Worm (Caenorhabditis elegans) whole organism, L1 larva: ENCODE measurements around the gene nmat-1.

Source experiments
- C34B4.2 ChIP-seq: sonication (generic microtip); optimal IDR thresholded peaks from 2 replicates; lab custom pipeline; 2017; ENCODE audit warnings: mild to moderate bottlenecking, missing genetic modification characterization, missing compliant biosample characterization
- F16B12.6 ChIP-seq: fragments of 150-350 bp; optimal IDR thresholded peaks from 2 replicates; lab custom pipeline; 2014; ENCODE audit warnings: missing biosample characterization, missing genetic modification characterization
- Y116A8C.19 ChIP-seq: sonication (generic microtip); optimal IDR thresholded peaks from 2 replicates; lab custom pipeline; 2016; ENCODE audit warnings: missing compliant biosample characterization, missing genetic modification characterization, borderline replicate concordance
- ama-1 ChIP-seq: fragments of 150-350 bp; optimal IDR thresholded peaks from 2 replicates; lab custom pipeline; 2014
- ceh-63 ChIP-seq: fragments of 200-800 bp; sonication (Bioruptor generic); optimal IDR thresholded peaks from 2 replicates; lab custom pipeline; 2018; ENCODE audit warnings: mild to moderate bottlenecking, missing genetic modification characterization, missing compliant biosample characterization
- ceh-82 ChIP-seq, 3 experiments: fragments of 150-350 bp in 1 of 3; sonication (generic microtip) in 2 of 3; optimal IDR thresholded peaks; 2 replicates each; lab custom pipeline; 2014 to 2017; ENCODE audit warnings: missing biosample characterization in 3 of 3, missing genetic modification characterization in 3 of 3
- efl-1 ChIP-seq, 4 experiments: fragments of 150-350 bp; optimal IDR thresholded peaks in 3 of 4; peaks in 1 of 4; 1 replicate in 1 of 4; 2 replicates in 3 of 4; lab custom pipeline; 2014; ENCODE audit warnings: missing biosample characterization in 2 of 4, missing genetic modification characterization in 2 of 4, missing genetic modification reagents in 2 of 4
- elt-2 ChIP-seq: sonication (generic microtip); optimal IDR thresholded peaks from 2 replicates; lab custom pipeline; 2016; ENCODE audit warnings: missing genetic modification characterization, mild to moderate bottlenecking, inconsistent platforms, missing compliant biosample characterization, missing genetic modification reagents
- elt-3 ChIP-seq, 6 experiments: fragments of 150-350 bp in 1 of 6; sonication (generic microtip); optimal IDR thresholded peaks; 2 replicates each; lab custom pipeline; 2017 to 2018; ENCODE audit warnings: missing biosample characterization in 6 of 6, missing genetic modification characterization in 6 of 6, inconsistent platforms in 1 of 6
- ets-5 ChIP-seq: fragments of 200-800 bp; sonication (Bioruptor generic); IDR thresholded peaks from 2 replicates; pipeline ENCODE4 v1.3.6; 2022; ENCODE audit warnings: missing genetic modification characterization, missing compliant biosample characterization
- fkh-10 ChIP-seq: sonication (generic microtip); optimal IDR thresholded peaks from 2 replicates; lab custom pipeline; 2017; ENCODE audit warnings: missing biosample characterization, missing genetic modification reagents, missing genetic modification characterization
- fkh-4 ChIP-seq: sonication (generic microtip); optimal IDR thresholded peaks from 2 replicates; lab custom pipeline; 2016; ENCODE audit warnings: missing compliant biosample characterization, missing genetic modification characterization, borderline replicate concordance
- fkh-8 ChIP-seq: sonication (generic microtip); optimal IDR thresholded peaks from 2 replicates; lab custom pipeline; 2016; ENCODE audit warnings: mild to moderate bottlenecking, missing genetic modification characterization, missing compliant biosample characterization
- grh-1 ChIP-seq: fragments of 200-800 bp; sonication (Bioruptor generic); IDR thresholded peaks from 2 replicates; pipeline ENCODE4 v1.3.6; 2022; ENCODE audit warnings: missing genetic modification reagents, missing genetic modification characterization, missing compliant biosample characterization
- hlh-4 ChIP-seq: sonication (generic microtip); optimal IDR thresholded peaks from 2 replicates; lab custom pipeline; 2016; ENCODE audit warnings: mild to moderate bottlenecking, missing genetic modification characterization, missing compliant biosample characterization
- irx-1 ChIP-seq: sonication (generic microtip); optimal IDR thresholded peaks from 2 replicates; lab custom pipeline; 2016; ENCODE audit warnings: missing genetic modification characterization, missing compliant biosample characterization
- isw-1 ChIP-seq: fragments of 200-800 bp; sonication (Bioruptor generic); IDR thresholded peaks from 2 replicates; pipeline ENCODE4 v1.3.6; 2022; ENCODE audit warnings: missing genetic modification characterization, missing compliant biosample characterization
- lin-13 ChIP-seq: fragments of 150-350 bp; optimal IDR thresholded peaks from 2 replicates; lab custom pipeline; 2014; ENCODE audit warnings: missing biosample characterization, missing genetic modification reagents, missing genetic modification characterization
- lin-14 ChIP-seq: fragments of 200-800 bp; sonication (Bioruptor generic); optimal IDR thresholded peaks from 2 replicates; lab custom pipeline; 2018; ENCODE audit warnings: mild to moderate bottlenecking, missing genetic modification characterization, moderate library complexity, missing compliant biosample characterization
- lin-35 ChIP-seq, 2 experiments: fragments of 150-350 bp; optimal IDR thresholded peaks; 2 replicates each; lab custom pipeline; 2014; ENCODE audit warnings: missing biosample characterization in 2 of 2, missing genetic modification characterization in 2 of 2, missing genetic modification reagents in 2 of 2
- lir-3 ChIP-seq: sonication (generic microtip); optimal IDR thresholded peaks from 2 replicates; lab custom pipeline; 2016; ENCODE audit warnings: mild to moderate bottlenecking, missing genetic modification characterization, moderate library complexity, missing compliant biosample characterization; ENCODE audit not compliant: poor library complexity
- lsy-2 ChIP-seq, 2 experiments: fragments of 150-350 bp; optimal IDR thresholded peaks; 2 replicates each; lab custom pipeline; 2014; ENCODE audit warnings: missing biosample characterization in 2 of 2, missing genetic modification characterization in 2 of 2
- mab-9 ChIP-seq: fragments of 200-800 bp; sonication (Bioruptor generic); IDR thresholded peaks from 2 replicates; pipeline ENCODE4 v1.3.6; 2022; ENCODE audit warnings: missing genetic modification reagents, missing genetic modification characterization, missing compliant biosample characterization
- mep-1 ChIP-seq: fragments of 150-350 bp; optimal IDR thresholded peaks from 2 replicates; lab custom pipeline; 2014; ENCODE audit warnings: missing biosample characterization, missing genetic modification characterization
- nhr-12 ChIP-seq: sonication (generic microtip); optimal IDR thresholded peaks from 2 replicates; lab custom pipeline; 2017; ENCODE audit warnings: missing biosample characterization, missing genetic modification characterization
- nhr-19 ChIP-seq: fragments of 200-800 bp; sonication (Bioruptor generic); conservative IDR thresholded peaks from 2 replicates; pipeline ENCODE4 v1.3.6; 2022; ENCODE audit warnings: missing genetic modification characterization, missing compliant biosample characterization
- nhr-20 ChIP-seq: sonication (generic microtip); optimal IDR thresholded peaks from 2 replicates; lab custom pipeline; 2016; ENCODE audit warnings: mild to moderate bottlenecking, missing genetic modification characterization, missing compliant biosample characterization
- nhr-237 ChIP-seq: fragments of 150-350 bp; optimal IDR thresholded peaks from 2 replicates; lab custom pipeline; 2014; ENCODE audit warnings: missing biosample characterization, missing genetic modification characterization
- nhr-28 ChIP-seq: fragments of 150-350 bp; optimal IDR thresholded peaks from 2 replicates; lab custom pipeline; 2014; ENCODE audit warnings: missing biosample characterization, missing genetic modification characterization
- nhr-47 ChIP-seq: sonication (generic microtip); optimal IDR thresholded peaks from 2 replicates; lab custom pipeline; 2016; ENCODE audit warnings: mild to moderate bottlenecking, missing genetic modification characterization, moderate library complexity, missing compliant biosample characterization
- nhr-71 ChIP-seq: sonication (generic microtip); optimal IDR thresholded peaks from 2 replicates; lab custom pipeline; 2016; ENCODE audit warnings: mild to moderate bottlenecking, missing genetic modification characterization, moderate library complexity, missing compliant biosample characterization
- nhr-76 ChIP-seq: sonication (generic microtip); optimal IDR thresholded peaks from 2 replicates; lab custom pipeline; 2017; ENCODE audit warnings: missing biosample characterization, missing genetic modification characterization
- nhr-77 ChIP-seq: fragments of 150-350 bp; optimal IDR thresholded peaks from 2 replicates; lab custom pipeline; 2014; ENCODE audit warnings: missing biosample characterization, missing genetic modification characterization
- nhr-84 ChIP-seq: sonication (generic microtip); optimal IDR thresholded peaks from 2 replicates; lab custom pipeline; 2017; ENCODE audit warnings: missing biosample characterization, missing genetic modification characterization
- nhr-85 ChIP-seq: sonication (generic microtip); peaks from one replicate; lab custom pipeline; 2016; ENCODE audit warnings: missing genetic modification characterization, inconsistent platforms, missing compliant biosample characterization
- nhr-90 ChIP-seq: sonication (generic microtip); optimal IDR thresholded peaks from 2 replicates; lab custom pipeline; 2016; ENCODE audit warnings: mild to moderate bottlenecking, missing genetic modification characterization, missing compliant biosample characterization; ENCODE audit not compliant: poor library complexity
- pax-3 ChIP-seq: fragments of 200-800 bp; sonication (Bioruptor generic); optimal IDR thresholded peaks from 2 replicates; lab custom pipeline; 2018; ENCODE audit warnings: mild to moderate bottlenecking, missing genetic modification characterization, moderate library complexity, missing compliant biosample characterization
- rnt-1 ChIP-seq: sonication (generic microtip); optimal IDR thresholded peaks from 2 replicates; lab custom pipeline; 2016; ENCODE audit warnings: mild to moderate bottlenecking, missing genetic modification characterization, moderate library complexity, missing compliant biosample characterization
- snpc-4 ChIP-seq: fragments of 150-350 bp; optimal IDR thresholded peaks from 2 replicates; lab custom pipeline; 2014; ENCODE audit warnings: missing biosample characterization, missing genetic modification characterization
- snu-23 ChIP-seq: sonication (generic microtip); optimal IDR thresholded peaks from 2 replicates; lab custom pipeline; 2016; ENCODE audit warnings: missing genetic modification characterization, missing compliant biosample characterization
- sox-4 ChIP-seq: sonication (generic microtip); optimal IDR thresholded peaks from 2 replicates; lab custom pipeline; 2016; ENCODE audit warnings: missing genetic modification characterization, missing compliant biosample characterization
- sptf-1 ChIP-seq: fragments of 150-350 bp; optimal IDR thresholded peaks from 2 replicates; lab custom pipeline; 2014; ENCODE audit warnings: missing biosample characterization, missing genetic modification characterization
- swsn-7 ChIP-seq: sonication (generic microtip); optimal IDR thresholded peaks from 2 replicates; lab custom pipeline; 2016; ENCODE audit warnings: missing genetic modification characterization, missing compliant biosample characterization
- tbx-2 ChIP-seq: sonication (generic microtip); optimal IDR thresholded peaks from 2 replicates; lab custom pipeline; 2016; ENCODE audit warnings: missing genetic modification characterization, missing compliant biosample characterization
- tlp-1 ChIP-seq: fragments of 150-350 bp; optimal IDR thresholded peaks from 2 replicates; lab custom pipeline; 2014; ENCODE audit warnings: missing biosample characterization, missing genetic modification characterization
- unc-30 ChIP-seq: sonication (generic microtip); optimal IDR thresholded peaks from 2 replicates; lab custom pipeline; 2017; ENCODE audit warnings: missing biosample characterization, missing genetic modification characterization
- xbp-1 ChIP-seq: sonication (generic microtip); optimal IDR thresholded peaks from 2 replicates; lab custom pipeline; 2016; ENCODE audit warnings: missing genetic modification characterization, missing compliant biosample characterization
- zip-4 ChIP-seq: fragments of 200-800 bp; sonication (Bioruptor generic); optimal IDR thresholded peaks from 2 replicates; lab custom pipeline; 2018; ENCODE audit warnings: mild to moderate bottlenecking, missing genetic modification characterization, moderate library complexity, missing compliant biosample characterization
- ztf-11 ChIP-seq, 2 experiments: sonication (generic microtip); optimal IDR thresholded peaks; 2 replicates each; lab custom pipeline; 2016 to 2017; ENCODE audit warnings: missing genetic modification characterization in 2 of 2, missing biosample characterization in 1 of 2, missing compliant biosample characterization in 1 of 2

Gene nmat-1

ce11 chrX:11974629-11975085, 43.2 kb downstream of the nmat-1 start, which contains the start of gene set-6:
Gene set-6 (minus strand): TSS chrX:11974679.
- no peak for TF ChIP-seq fkh-8
- TF ChIP-seq unc-30 (tag; lab: Kevin White, UChicago), result no peak
- TF ChIP-seq mep-1 (tag; lab: Kevin White, UChicago), result peak; percentile 44
- peak; percentile 30 for TF ChIP-seq nhr-71 (tag; lab: Kevin White, UChicago)
- no peak for TF ChIP-seq nhr-85 (tag; lab: Kevin White, UChicago)
- no peak for TF ChIP-seq xbp-1 (tag; lab: Kevin White, UChicago)
- no peak for TF ChIP-seq fkh-4 (tag; lab: Kevin White, UChicago)
- TF ChIP-seq mab-9 (GFP tag; lab: Robert Waterston, UW), result no peak
- no peak for TF ChIP-seq ets-5 (GFP tag; lab: Robert Waterston, UW)
- TF ChIP-seq snpc-4 (tag; lab: Kevin White, UChicago), result no peak
- no peak for TF ChIP-seq pax-3
- no peak for TF ChIP-seq grh-1 (GFP tag; lab: Robert Waterston, UW)
- no peak for TF ChIP-seq nhr-19 (GFP tag; lab: Robert Waterston, UW)
- TF ChIP-seq nhr-237 (tag; lab: Kevin White, UChicago), result no peak
- TF ChIP-seq rnt-1 (tag; lab: Kevin White, UChicago), result peak; percentile 2
- TF ChIP-seq nhr-47 (tag; lab: Kevin White, UChicago), result peak; percentile 5
- TF ChIP-seq elt-2, result no peak
- TF ChIP-seq ama-1 (lab: Kevin White, UChicago), result no peak
- no peak for TF ChIP-seq ztf-11 (tag; optimal IDR thresholded peaks at IDR 0.05; lab: Kevin White, UChicago)
- no peak for TF ChIP-seq irx-1 (tag; lab: Kevin White, UChicago)
- no peak for TF ChIP-seq zip-4 (GFP tag; lab: Kevin White, UChicago)
- TF ChIP-seq efl-1 (optimal IDR thresholded peaks at IDR 0.05; lab: Kevin White, UChicago), result peak in 1 of 2 experiments; percentile 47
- TF ChIP-seq efl-1 (GFP tag; optimal IDR thresholded peaks at IDR 0.05 in 1 of 2; lab: Kevin White, UChicago), result no peak
- no peak for TF ChIP-seq isw-1
- peak in 2 of 3 experiments; percentile 17 to 30 for TF ChIP-seq ceh-82 (tag; optimal IDR thresholded peaks at IDR 0.05; lab: Kevin White, UChicago)
- TF ChIP-seq nhr-76, result no peak
- peak; percentile 57 for TF ChIP-seq lin-14 (GFP tag; lab: Kevin White, UChicago)
- peak; percentile 20 for TF ChIP-seq lir-3 (tag; lab: Kevin White, UChicago)
- no peak for TF ChIP-seq nhr-77 (tag; lab: Kevin White, UChicago)
- no peak for TF ChIP-seq ceh-63 (GFP tag; lab: Kevin White, UChicago)
- peak in 1 of 2 experiments; percentile 49 for TF ChIP-seq lsy-2 (tag; optimal IDR thresholded peaks at IDR 0.05; lab: Kevin White, UChicago)
- TF ChIP-seq nhr-12 (tag; lab: Kevin White, UChicago), result no peak
- peak; percentile 55 for TF ChIP-seq snu-23 (GFP tag; lab: Kevin White, UChicago)
- TF ChIP-seq hlh-4 (tag; lab: Kevin White, UChicago), result no peak
- no peak for TF ChIP-seq nhr-84 (tag; lab: Kevin White, UChicago)
- no peak for TF ChIP-seq sox-4 (tag; lab: Kevin White, UChicago)
- no peak for TF ChIP-seq lin-13 (GFP tag; lab: Kevin White, UChicago)
- TF ChIP-seq elt-3 (tag; optimal IDR thresholded peaks at IDR 0.05; lab: Kevin White, UChicago), result no peak
- TF ChIP-seq tlp-1 (tag; lab: Kevin White, UChicago), result no peak
- no peak for TF ChIP-seq tbx-2 (tag; lab: Kevin White, UChicago)
- no peak for TF ChIP-seq nhr-28 (tag; lab: Kevin White, UChicago)
- no peak for TF ChIP-seq fkh-10 (GFP tag; lab: Kevin White, UChicago)
- no peak for TF ChIP-seq sptf-1
- TF ChIP-seq swsn-7 (tag; lab: Kevin White, UChicago), result peak; percentile 22
- TF ChIP-seq nhr-90 (tag; lab: Kevin White, UChicago), result no peak
- TF ChIP-seq C34B4.2 (tag; lab: Kevin White, UChicago), result no peak
- TF ChIP-seq lin-35 (GFP tag; optimal IDR thresholded peaks at IDR 0.05; lab: Kevin White, UChicago), result peak in 1 of 2 experiments; percentile 7
- TF ChIP-seq F16B12.6, result no peak
- TF ChIP-seq Y116A8C.19 (tag; lab: Kevin White, UChicago), result no peak
- peak; percentile 23 for TF ChIP-seq nhr-20
